Worm (Caenorhabditis elegans) whole organism, mixed stage, embryonic: ENCODE results near the gene B0285.3.

ENCODE experiments used
- M03D4.4 ChIP-seq: sonication (generic microtip); optimal IDR thresholded peaks from 2 replicates; lab custom pipeline; 2017; ENCODE audit warnings: mild to moderate bottlenecking, missing genetic modification characterization, missing compliant biosample characterization
- bed-3 ChIP-seq: fragments of 200-800 bp; sonication (Bioruptor generic); optimal IDR thresholded peaks from 3 replicates; lab custom pipeline; 2018; ENCODE audit warnings: mild to moderate bottlenecking, missing genetic modification characterization, moderate library complexity, missing compliant biosample characterization
- blmp-1 ChIP-seq: fragments of 150-350 bp; optimal IDR thresholded peaks from 2 replicates; lab custom pipeline; 2014; ENCODE audit warnings: missing biosample characterization, missing genetic modification characterization
- ceh-39 ChIP-seq: fragments of 150-350 bp; optimal IDR thresholded peaks from 2 replicates; lab custom pipeline; 2014; ENCODE audit warnings: missing biosample characterization, missing genetic modification characterization
- ceh-43 ChIP-seq: fragments of 200-800 bp; sonication (Bioruptor generic); optimal IDR thresholded peaks from 2 replicates; lab custom pipeline; 2018; ENCODE audit warnings: mild to moderate bottlenecking, missing genetic modification characterization, moderate library complexity, missing compliant biosample characterization
- ceh-83 ChIP-seq: fragments of 200-800 bp; sonication (Bioruptor generic); optimal IDR thresholded peaks from 2 replicates; lab custom pipeline; 2018; ENCODE audit warnings: mild to moderate bottlenecking, missing genetic modification characterization, missing compliant biosample characterization
- ces-1 ChIP-seq: fragments of 150-350 bp; optimal IDR thresholded peaks from 2 replicates; lab custom pipeline; 2014; ENCODE audit warnings: missing biosample characterization, missing genetic modification reagents, missing genetic modification characterization
- cnd-1 ChIP-seq: fragments of 200-800 bp; sonication (Bioruptor generic); optimal IDR thresholded peaks from 2 replicates; lab custom pipeline; 2018; ENCODE audit warnings: mild to moderate bottlenecking, missing genetic modification characterization, missing compliant biosample characterization
- drap-1 ChIP-seq: fragments of 200-800 bp; sonication (Bioruptor generic); optimal IDR thresholded peaks from 3 replicates; lab custom pipeline; 2018; ENCODE audit warnings: mild to moderate bottlenecking, missing genetic modification characterization, missing compliant biosample characterization
- elt-1 ChIP-seq: sonication (generic microtip); optimal IDR thresholded peaks from 2 replicates; lab custom pipeline; 2017; ENCODE audit warnings: missing genetic modification characterization, mild to moderate bottlenecking, missing compliant biosample characterization, antibody characterized with exemption, moderate library complexity, borderline replicate concordance; ENCODE audit not compliant: insufficient read depth
- elt-3 ChIP-seq: fragments of 150-350 bp; optimal IDR thresholded peaks from 2 replicates; lab custom pipeline; 2014; ENCODE audit warnings: missing biosample characterization, missing genetic modification characterization
- flh-1 ChIP-seq: fragments of 200-800 bp; sonication (Bioruptor generic); optimal IDR thresholded peaks from 2 replicates; lab custom pipeline; 2018; ENCODE audit warnings: mild to moderate bottlenecking, missing genetic modification characterization, moderate library complexity, missing compliant biosample characterization
- ham-2 ChIP-seq: fragments of 200-800 bp; sonication (Bioruptor generic); optimal IDR thresholded peaks from 2 replicates; lab custom pipeline; 2018; ENCODE audit warnings: mild to moderate bottlenecking, missing genetic modification characterization, missing compliant biosample characterization
- hlh-1 ChIP-seq: fragments of 150-350 bp; optimal IDR thresholded peaks from 2 replicates; lab custom pipeline; 2014; ENCODE audit warnings: missing biosample characterization, missing genetic modification reagents, missing genetic modification characterization
- lin-13 ChIP-seq: fragments of 150-350 bp; optimal IDR thresholded peaks from 2 replicates; lab custom pipeline; 2014; ENCODE audit warnings: missing biosample characterization, missing genetic modification characterization
- lin-32 ChIP-seq: fragments of 200-800 bp; sonication (Bioruptor generic); optimal IDR thresholded peaks from 2 replicates; lab custom pipeline; 2018; ENCODE audit warnings: mild to moderate bottlenecking, missing genetic modification characterization, missing compliant biosample characterization
- lsy-2 ChIP-seq: fragments of 150-350 bp; optimal IDR thresholded peaks from 2 replicates; lab custom pipeline; 2014; ENCODE audit warnings: missing biosample characterization, missing genetic modification characterization
- mab-5 ChIP-seq: fragments of 150-350 bp; optimal IDR thresholded peaks from 2 replicates; lab custom pipeline; 2014; ENCODE audit warnings: missing biosample characterization, missing genetic modification characterization
- mep-1 ChIP-seq: fragments of 150-350 bp; optimal IDR thresholded peaks from 2 replicates; lab custom pipeline; 2017; ENCODE audit warnings: missing biosample characterization, missing genetic modification reagents, missing genetic modification characterization, inconsistent platforms
- mls-2 ChIP-seq: sonication (generic microtip); optimal IDR thresholded peaks from 2 replicates; lab custom pipeline; 2016; ENCODE audit warnings: mild to moderate bottlenecking, missing genetic modification characterization, moderate library complexity, missing compliant biosample characterization
- nhr-12 ChIP-seq: fragments of 150-350 bp; optimal IDR thresholded peaks from 2 replicates; lab custom pipeline; 2014; ENCODE audit warnings: missing biosample characterization, missing genetic modification characterization
- nhr-2 ChIP-seq: fragments of 150-350 bp; optimal IDR thresholded peaks from 2 replicates; lab custom pipeline; 2014; ENCODE audit warnings: missing biosample characterization, missing genetic modification characterization
- nhr-237 ChIP-seq: fragments of 150-350 bp; optimal IDR thresholded peaks from 2 replicates; lab custom pipeline; 2014; ENCODE audit warnings: missing biosample characterization, missing genetic modification characterization
- nhr-28 ChIP-seq: fragments of 150-350 bp; optimal IDR thresholded peaks from 2 replicates; lab custom pipeline; 2014; ENCODE audit warnings: missing biosample characterization, missing genetic modification characterization
- nhr-76 ChIP-seq: sonication (generic microtip); optimal IDR thresholded peaks from 2 replicates; lab custom pipeline; 2017; ENCODE audit warnings: missing biosample characterization, missing genetic modification characterization
- pha-4 ChIP-seq: fragments of 150-350 bp; optimal IDR thresholded peaks from 2 replicates; lab custom pipeline; 2018; ENCODE audit warnings: missing biosample characterization, missing genetic modification reagents, missing genetic modification characterization
- sem-2 ChIP-seq: fragments of 200-800 bp; sonication (Bioruptor generic); optimal IDR thresholded peaks from 2 replicates; lab custom pipeline; 2018; ENCODE audit warnings: mild to moderate bottlenecking, missing genetic modification characterization, missing compliant biosample characterization
- snpc-4 ChIP-seq: fragments of 150-350 bp; optimal IDR thresholded peaks from 2 replicates; lab custom pipeline; 2014; ENCODE audit warnings: missing biosample characterization, missing genetic modification characterization
- sptf-1 ChIP-seq: sonication (generic microtip); optimal IDR thresholded peaks from 2 replicates; lab custom pipeline; 2017; ENCODE audit warnings: mild to moderate bottlenecking, missing genetic modification characterization, moderate library complexity, missing compliant biosample characterization
- tbx-8 ChIP-seq: fragments of 200-800 bp; sonication (Bioruptor generic); optimal IDR thresholded peaks from 2 replicates; lab custom pipeline; 2018; ENCODE audit warnings: mild to moderate bottlenecking, missing genetic modification characterization, moderate library complexity, missing compliant biosample characterization
- unc-120 ChIP-seq: sonication (generic microtip); optimal IDR thresholded peaks from 2 replicates; lab custom pipeline; 2017; ENCODE audit warnings: missing genetic modification characterization, missing compliant biosample characterization; ENCODE audit not compliant: poor library complexity, severe bottlenecking
- unc-39 ChIP-seq: fragments of 150-350 bp; optimal IDR thresholded peaks from 2 replicates; lab custom pipeline; 2014; ENCODE audit warnings: missing biosample characterization, missing genetic modification characterization
- unc-62 ChIP-seq: fragments of 150-350 bp; optimal IDR thresholded peaks from 2 replicates; lab custom pipeline; 2014; ENCODE audit warnings: missing biosample characterization, missing genetic modification reagents, missing genetic modification characterization
- zip-8 ChIP-seq: fragments of 150-350 bp; optimal IDR thresholded peaks from 2 replicates; lab custom pipeline; 2014; ENCODE audit warnings: missing biosample characterization, missing genetic modification characterization
- ztf-11 ChIP-seq: fragments of 150-350 bp; optimal IDR thresholded peaks from 2 replicates; lab custom pipeline; 2014; ENCODE audit warnings: missing biosample characterization, missing genetic modification characterization

B0285.3 gene

DNA sequence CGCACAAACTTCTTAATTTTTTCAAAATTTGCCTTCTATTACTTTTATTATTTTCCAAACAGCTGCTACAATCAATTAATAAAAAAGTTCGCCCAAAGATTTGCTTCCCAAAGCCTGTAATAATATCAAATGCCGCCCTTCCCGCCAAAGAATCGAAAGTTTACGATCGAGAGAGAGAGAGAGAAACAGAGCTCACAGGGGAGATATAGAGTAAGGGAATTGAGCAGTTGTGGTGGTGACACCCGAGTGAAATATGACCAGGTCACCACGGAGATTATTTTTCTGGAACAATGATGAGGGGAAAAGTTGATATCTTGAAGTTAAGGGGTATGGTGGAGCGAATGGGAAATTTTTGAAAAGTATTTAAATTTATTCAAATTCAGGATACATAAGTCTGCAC is 16.8 kb upstream of the B0285.3 start:
- TF ChIP-seq unc-62 (GFP tag; lab: Kevin White, UChicago), result peak; percentile 71
- TF ChIP-seq hlh-1 (tag; lab: Kevin White, UChicago), result peak; percentile 89
- TF ChIP-seq unc-39, result no peak
- TF ChIP-seq, all 35 proteins: peak for 2

DNA sequence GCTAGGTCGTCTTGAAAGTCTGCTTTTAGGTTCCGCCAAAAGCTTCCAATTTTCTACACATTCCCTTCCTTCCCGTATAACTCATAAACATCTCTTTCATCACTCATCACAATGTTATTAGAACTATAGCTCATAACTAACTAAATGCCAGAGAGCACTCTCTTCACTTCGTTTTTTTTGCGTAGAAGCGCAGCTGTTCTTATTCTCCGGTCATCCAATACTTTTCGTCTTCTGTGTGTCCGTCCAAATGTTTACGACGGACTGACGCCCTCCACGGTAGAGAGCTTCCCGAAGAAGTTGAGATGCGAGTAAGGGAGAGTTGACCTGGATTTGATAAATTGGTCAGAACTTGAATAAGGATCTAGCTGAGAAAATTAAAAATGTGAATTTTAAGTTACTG is 16.1 kb upstream of the B0285.3 start:
- TF ChIP-seq hlh-1 (tag; lab: Kevin White, UChicago) (peak; percentile 80), nhr-76 (tag; lab: Kevin White, UChicago) (no peak), bed-3 (GFP tag; lab: Kevin White, UChicago) (no peak), ceh-83 (GFP tag; lab: Kevin White, UChicago) (no peak)
- TF ChIP-seq, all 35 proteins: peak for 1

DNA sequence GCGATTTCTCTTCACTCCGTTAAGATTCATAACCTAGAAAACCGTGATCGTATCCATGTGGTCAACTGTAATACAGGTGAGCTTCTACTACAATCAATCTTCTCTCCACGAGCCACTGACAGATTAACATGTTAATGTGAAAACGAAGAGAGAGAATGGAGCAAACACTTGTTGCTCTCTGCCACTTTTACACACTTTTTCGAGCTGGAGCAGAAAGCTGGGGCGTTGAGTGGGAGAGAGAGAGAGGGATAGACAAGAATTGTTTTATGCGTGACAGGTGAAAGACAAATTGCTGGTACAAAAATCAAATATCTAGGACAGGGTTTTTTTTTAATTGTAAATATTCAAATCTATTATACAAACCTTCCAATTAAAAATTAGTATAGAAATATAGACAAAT is 15.2 kb upstream of the B0285.3 start:
- no peak for TF ChIP-seq nhr-12 (tag; lab: Kevin White, UChicago)
- TF ChIP-seq blmp-1 (tag; lab: Kevin White, UChicago), result no peak
- no peak for TF ChIP-seq ham-2 (GFP tag; lab: Kevin White, UChicago)
- TF ChIP-seq lsy-2 (tag; lab: Kevin White, UChicago), result no peak
- no peak for TF ChIP-seq snpc-4 (tag; lab: Kevin White, UChicago)
- TF ChIP-seq lin-32 (GFP tag; lab: Kevin White, UChicago), result no peak
- TF ChIP-seq nhr-2 (tag; lab: Kevin White, UChicago), result no peak
- TF ChIP-seq ceh-83 (GFP tag; lab: Kevin White, UChicago), result no peak
- TF ChIP-seq mls-2 (tag; lab: Kevin White, UChicago), result no peak
- no peak for TF ChIP-seq elt-1 (tag; lab: Kevin White, UChicago)
- peak; percentile 89 for TF ChIP-seq mab-5
- peak; percentile 96 for TF ChIP-seq hlh-1 (tag; lab: Kevin White, UChicago)
- TF ChIP-seq nhr-76 (tag; lab: Kevin White, UChicago), result no peak
- TF ChIP-seq zip-8 (tag; lab: Kevin White, UChicago), result no peak
- no peak for TF ChIP-seq bed-3 (GFP tag; lab: Kevin White, UChicago)
- no peak for TF ChIP-seq unc-39
- TF ChIP-seq nhr-237, result no peak
- TF ChIP-seq unc-120 (tag; lab: Kevin White, UChicago), result peak; percentile 31
- no peak for TF ChIP-seq nhr-28 (tag; lab: Kevin White, UChicago)
- TF ChIP-seq ces-1, result no peak
- no peak for TF ChIP-seq tbx-8
- TF ChIP-seq pha-4 (tag; lab: Kevin White, UChicago), result no peak
- no peak for TF ChIP-seq sem-2 (GFP tag; lab: Kevin White, UChicago)
- TF ChIP-seq lin-13 (tag; lab: Kevin White, UChicago), result no peak
- no peak for TF ChIP-seq ceh-39 (tag; lab: Kevin White, UChicago)
- no peak for TF ChIP-seq elt-3 (tag; lab: Kevin White, UChicago)
- no peak for TF ChIP-seq M03D4.4 (tag; lab: Kevin White, UChicago)
- no peak for TF ChIP-seq sptf-1 (tag; lab: Kevin White, UChicago)
- no peak for TF ChIP-seq drap-1
- no peak for TF ChIP-seq cnd-1 (tag; lab: Kevin White, UChicago)
- peak; percentile 98 for TF ChIP-seq unc-62 (GFP tag; lab: Kevin White, UChicago)
- no peak for TF ChIP-seq ztf-11 (tag; lab: Kevin White, UChicago)
- no peak for TF ChIP-seq ceh-43 (GFP tag; lab: Kevin White, UChicago)
- no peak for TF ChIP-seq mep-1 (tag; lab: Kevin White, UChicago)
- no peak for TF ChIP-seq flh-1 (GFP tag; lab: Kevin White, UChicago)

DNA sequence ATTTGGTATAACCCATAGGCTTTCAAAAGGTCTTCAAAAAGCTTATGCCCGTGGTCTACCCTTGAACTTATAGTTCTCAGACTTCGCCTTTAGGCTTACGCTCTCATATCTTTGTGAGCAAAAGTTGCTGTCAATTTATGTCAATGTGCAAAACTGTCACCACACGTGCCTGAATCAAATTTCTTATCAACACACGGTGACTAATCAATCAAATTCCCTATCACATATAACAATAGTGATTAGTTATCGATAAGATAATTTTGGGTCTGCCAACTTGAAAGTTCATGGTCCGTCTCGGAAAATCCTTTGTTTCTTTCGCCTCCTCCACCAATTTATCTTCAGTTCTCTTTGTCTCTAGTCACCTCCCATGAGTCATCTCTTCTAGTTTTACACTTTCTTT is 14.3 kb upstream of the B0285.3 start:
- TF ChIP-seq lin-32 (GFP tag; lab: Kevin White, UChicago), result no peak
- peak; percentile 33 for TF ChIP-seq unc-62 (GFP tag; lab: Kevin White, UChicago)
